Worm (Caenorhabditis elegans): ENCODE results near the gene C08E3.14.
"Not testable (repeated sequence)": the region's sequence is repeated elsewhere in the genome, so short reads cannot be mapped to it uniquely, and the experiment has no call there.

Gene C08E3.14

ce11 chrII:1627783-1628182 is 2.0 kb downstream of the C08E3.14 start, which contains the start of gene C08E3.15:
Gene C08E3.15, minus strand, starts transcription at chrII:1627883.
- TF ChIP-seq scrt-1 (GFP tag; IDR thresholded peaks at IDR 0.05); tbx-11 (GFP tag; IDR thresholded peaks at IDR 0.05); ets-7 (tag; optimal IDR thresholded peaks at IDR 0.05): not testable (repeated sequence)

- not testable (repeated sequence) for TF ChIP-seq ama-1 (optimal IDR thresholded peaks at IDR 0.05); ceh-13 (GFP tag; optimal IDR thresholded peaks at IDR 0.05); flt-1 (GFP tag; IDR thresholded peaks at IDR 0.05)
Measured at ce11 chrII:1632216-1632615, 6.5 kb downstream of the C08E3.14 start, which contains the start of gene C08E3.13. Gene C08E3.13, minus strand, starts transcription at chrII:1632316.

- not testable (repeated sequence) for TF ChIP-seq ets-7 (tag; optimal IDR thresholded peaks at IDR 0.05); ceh-13 (GFP tag; optimal IDR thresholded peaks at IDR 0.05); sea-1 (GFP tag; conservative IDR thresholded peaks at IDR 0.05)
Measured at ce11 chrII:1633490-1633889, 7.7 kb downstream of the C08E3.14 start, which contains the start of gene C08E3.1. Gene C08E3.1, plus strand, starts transcription at chrII:1633790.

DNA sequence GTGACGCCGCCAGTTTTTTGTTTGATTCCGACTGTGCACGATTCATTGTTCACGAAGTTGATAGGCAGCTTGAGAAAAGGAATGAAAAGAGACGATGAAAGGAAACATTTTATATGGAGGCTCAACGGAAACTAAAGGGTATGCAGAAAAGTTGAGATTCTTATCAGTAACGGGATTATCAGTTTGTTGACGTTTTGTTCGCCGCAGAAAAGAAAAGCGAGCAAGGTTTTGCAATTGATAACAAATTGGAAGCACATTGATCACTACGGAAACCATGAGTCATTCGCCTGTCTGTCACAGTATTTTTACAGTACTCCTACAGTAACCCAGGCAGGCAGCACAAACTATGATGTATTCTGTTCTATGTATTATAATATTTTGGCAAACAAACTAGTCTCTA is 10.2 kb downstream of the C08E3.14 start:
- no peak for TF ChIP-seq ceh-13 (GFP tag; optimal IDR thresholded peaks at IDR 0.05)
- TF ChIP-seq pes-1 (GFP tag; IDR thresholded peaks at IDR 0.05): no peak
- no peak for TF ChIP-seq ama-1 (optimal IDR thresholded peaks at IDR 0.05)
- TF ChIP-seq ceh-36 (tag; optimal IDR thresholded peaks at IDR 0.05): no peak
- TF ChIP-seq flt-1 (GFP tag; IDR thresholded peaks at IDR 0.05): no peak
- TF ChIP-seq tbx-11 (GFP tag; IDR thresholded peaks at IDR 0.05): no peak

- not testable (repeated sequence) for TF ChIP-seq pes-1 (GFP tag; IDR thresholded peaks at IDR 0.05); B0310.2 (tag; optimal IDR thresholded peaks at IDR 0.05); sea-1 (GFP tag; conservative IDR thresholded peaks at IDR 0.05)
Measured at ce11 chrII:1636392-1636791, 10.6 kb downstream of the C08E3.14 start, which contains the start of gene srg-20. Gene srg-20, plus strand, starts transcription at chrII:1636692.

DNA sequence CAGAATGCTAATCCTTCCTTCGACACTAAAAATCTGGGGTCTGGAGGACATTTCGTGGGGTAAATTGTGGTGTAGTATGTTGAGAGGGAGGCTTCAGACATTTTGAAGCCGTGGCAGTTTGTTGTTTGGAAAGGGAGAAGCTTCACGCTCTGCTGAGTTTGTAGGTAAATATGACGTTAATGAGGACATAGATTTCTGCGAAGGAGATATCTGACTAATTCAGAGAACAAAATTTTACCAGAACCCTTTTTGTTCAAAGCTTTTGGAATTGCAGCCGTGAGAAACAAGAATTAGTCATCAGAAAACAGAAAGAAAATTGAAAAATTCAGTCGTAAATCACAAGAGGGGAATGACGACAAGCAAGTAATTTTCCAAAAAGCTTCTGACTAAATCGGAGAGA is 14.7 kb downstream of the C08E3.14 start, which contains the start of gene srh-72:
Gene srh-72, minus strand, starts transcription at position 101 of the 400 bp plus-strand sequence.
- no peak for TF ChIP-seq F13C5.2 (tag; optimal IDR thresholded peaks at IDR 0.05)
- no peak for TF ChIP-seq sea-1 (GFP tag; conservative IDR thresholded peaks at IDR 0.05)
- no peak for TF ChIP-seq hnd-1 (tag; optimal IDR thresholded peaks at IDR 0.05)
- no peak for TF ChIP-seq pes-1 (GFP tag; IDR thresholded peaks at IDR 0.05)
- no peak for TF ChIP-seq tra-4 (tag; optimal IDR thresholded peaks at IDR 0.05)
- TF ChIP-seq tbx-37 (GFP tag; conservative IDR thresholded peaks at IDR 0.05): no peak
- no peak for TF ChIP-seq aly-1 (tag; optimal IDR thresholded peaks at IDR 0.05)
- TF ChIP-seq hmg-4 (GFP tag; optimal IDR thresholded peaks at IDR 0.05): no peak
- TF ChIP-seq ets-7 (tag; optimal IDR thresholded peaks at IDR 0.05): no peak
- TF ChIP-seq ceh-13 (GFP tag; optimal IDR thresholded peaks at IDR 0.05): no peak
- TF ChIP-seq hmbx-1 (tag; optimal IDR thresholded peaks at IDR 0.05): no peak
- no peak for TF ChIP-seq B0310.2 (tag; optimal IDR thresholded peaks at IDR 0.05)
- TF ChIP-seq scrt-1 (GFP tag; IDR thresholded peaks at IDR 0.05): no peak
- no peak for TF ChIP-seq tbx-11 (GFP tag; IDR thresholded peaks at IDR 0.05)
- no peak for TF ChIP-seq ceh-36 (tag; optimal IDR thresholded peaks at IDR 0.05)
- TF ChIP-seq ama-1 (optimal IDR thresholded peaks at IDR 0.05): no peak
- TF ChIP-seq flt-1 (GFP tag; IDR thresholded peaks at IDR 0.05): no peak

- TF ChIP-seq tbx-11 (GFP tag; IDR thresholded peaks at IDR 0.05) (no peak), tra-4 (tag; optimal IDR thresholded peaks at IDR 0.05) (no peak), ceh-36 (tag; optimal IDR thresholded peaks at IDR 0.05) (no peak), ets-7 (tag; optimal IDR thresholded peaks at IDR 0.05) (no peak), ceh-13 (GFP tag; optimal IDR thresholded peaks at IDR 0.05) (no peak), hmg-4 (GFP tag; optimal IDR thresholded peaks at IDR 0.05) (no peak)
Measured at ce11 chrII:1644777-1645348, 19.1 kb downstream of the C08E3.14 start, which contains the start of gene ZC204.6. Gene ZC204.6, minus strand, starts transcription at chrII:1644827.

- TF ChIP-seq ama-1 (optimal IDR thresholded peaks at IDR 0.05) (no peak), sea-1 (GFP tag; conservative IDR thresholded peaks at IDR 0.05) (no peak), tbx-37 (GFP tag; conservative IDR thresholded peaks at IDR 0.05) (no peak), ceh-13 (GFP tag; optimal IDR thresholded peaks at IDR 0.05) (no peak)
Measured at ce11 chrII:1646199-1646598, 20.4 kb downstream of the C08E3.14 start, which contains the start of gene ZC204.17. Gene ZC204.17, minus strand, starts transcription at chrII:1646299.

DNA sequence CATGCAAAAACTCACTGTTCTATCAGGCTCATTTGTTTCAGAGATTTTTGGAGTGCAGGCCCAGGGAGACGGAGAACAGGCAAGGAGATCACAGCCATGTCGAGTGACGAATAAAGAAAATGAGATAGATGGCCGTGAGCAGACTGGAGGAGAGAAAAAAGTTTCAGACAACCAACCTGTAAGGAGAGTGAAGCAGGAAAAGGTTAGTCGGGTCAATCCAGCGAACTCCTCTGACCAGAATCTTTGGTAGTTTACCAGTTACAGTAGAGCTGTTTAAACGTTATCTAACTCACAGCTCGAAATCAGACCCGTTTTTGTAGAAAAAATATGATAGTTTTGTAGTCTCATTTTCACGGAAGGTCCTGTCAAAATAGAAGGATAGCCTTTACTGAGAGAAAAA is 23.0 kb downstream of the C08E3.14 start, which contains the start of gene fbxb-21:
Gene fbxb-21, minus strand, starts transcription at position 101 of the 400 bp plus-strand sequence.
- no peak for TF ChIP-seq pes-1 (GFP tag; IDR thresholded peaks at IDR 0.05)

All from whole organism, early embryonic.